Fruit fly (Drosophila melanogaster) whole organism, embryonic: Measurements from ENCODE around the gene yellow-e2.

Source experiments
- Antp ChIP-seq: fragments of 200-800 bp; sonication (Bioruptor generic); optimal IDR thresholded peaks from 3 replicates; lab custom pipeline; 2016; ENCODE audit warnings: missing biosample characterization, missing genetic modification characterization
- B-H1 ChIP-seq: fragments of 200-800 bp; sonication (Bioruptor generic); IDR thresholded peaks from 3 replicates; pipeline ENCODE4 v1.3.6; 2022; ENCODE audit warnings: missing biosample characterization, missing genetic modification characterization
- Bdp1 ChIP-seq: fragments of 200-800 bp; sonication (Bioruptor generic); optimal IDR thresholded peaks from 3 replicates; lab custom pipeline; 2016; ENCODE audit warnings: missing biosample characterization, missing genetic modification characterization
- CG10565 ChIP-seq: fragments of 200-800 bp; sonication (Bioruptor generic); optimal IDR thresholded peaks from 3 replicates; lab custom pipeline; 2016; ENCODE audit warnings: missing biosample characterization, mild to moderate bottlenecking, missing genetic modification characterization
- CG12299 ChIP-seq: fragments of 200-800 bp; sonication (Bioruptor generic); optimal IDR thresholded peaks from 2 replicates; lab custom pipeline; 2018; ENCODE audit warnings: missing biosample characterization, mild to moderate bottlenecking, missing genetic modification characterization
- CG12769 ChIP-seq: fragments of 200-800 bp; sonication (Bioruptor generic); optimal IDR thresholded peaks from 2 replicates; lab custom pipeline; 2019; ENCODE audit warnings: missing biosample characterization, mild to moderate bottlenecking, missing genetic modification characterization, moderate library complexity
- CG14441 ChIP-seq: fragments of 200-800 bp; sonication (Bioruptor generic); IDR thresholded peaks from 2 replicates; pipeline ENCODE4 v1.3.6; 2022; ENCODE audit warnings: missing biosample characterization, missing genetic modification characterization
- CG14710 ChIP-seq: fragments of 200-800 bp; sonication (Bioruptor generic); optimal IDR thresholded peaks from 3 replicates; lab custom pipeline; 2019; ENCODE audit warnings: missing biosample characterization, mild to moderate bottlenecking, missing genetic modification characterization, moderate library complexity
- CG16779 ChIP-seq: fragments of 200-800 bp; sonication (Bioruptor generic); IDR thresholded peaks from 2 replicates; pipeline ENCODE4 v1.3.6; 2022; ENCODE audit warnings: missing biosample characterization, missing genetic modification characterization
- CG16813 ChIP-seq: fragments of 200-800 bp; sonication (Bioruptor generic); IDR thresholded peaks from 3 replicates; pipeline ENCODE4 v1.3.6; 2022; ENCODE audit warnings: missing biosample characterization, missing genetic modification characterization; ENCODE audit not compliant: partially characterized antibody
- CG17802 ChIP-seq: fragments of 200-800 bp; sonication (Bioruptor generic); optimal IDR thresholded peaks from 2 replicates; lab custom pipeline; 2018; ENCODE audit warnings: missing biosample characterization, mild to moderate bottlenecking, missing genetic modification characterization, moderate library complexity
- CG30020 ChIP-seq: fragments of 200-800 bp; optimal IDR thresholded peaks from 2 replicates; lab custom pipeline; 2019; ENCODE audit warnings: missing biosample characterization, mild to moderate bottlenecking, missing genetic modification characterization, moderate library complexity
- CG31388 ChIP-seq: fragments of 200-800 bp; sonication (Bioruptor generic); optimal IDR thresholded peaks from 2 replicates; lab custom pipeline; 2016; ENCODE audit warnings: missing biosample characterization, missing genetic modification characterization
- CG32532 ChIP-seq: fragments of 200-800 bp; sonication (Bioruptor generic); IDR thresholded peaks from 2 replicates; pipeline ENCODE4 v1.3.6; 2022; ENCODE audit warnings: missing biosample characterization, missing genetic modification characterization
- CG3726 ChIP-seq: fragments of 200-800 bp; sonication (Bioruptor generic); IDR thresholded peaks from 3 replicates; pipeline ENCODE4, ENCODE4 v1.3.6; 2022; ENCODE audit warnings: missing biosample characterization, missing genetic modification characterization
- CG3838 ChIP-seq: fragments of 200-800 bp; sonication (Bioruptor generic); optimal IDR thresholded peaks from 3 replicates; lab custom pipeline; 2016; ENCODE audit warnings: missing biosample characterization, missing genetic modification characterization
- CG5180 ChIP-seq: fragments of 200-800 bp; sonication (Bioruptor generic); optimal IDR thresholded peaks from 3 replicates; lab custom pipeline; 2017; ENCODE audit warnings: missing biosample characterization, missing genetic modification characterization, mild to moderate bottlenecking, moderate library complexity, missing genetic modification reagents
- CG6175 ChIP-seq: fragments of 200-800 bp; sonication (Bioruptor generic); IDR thresholded peaks from 3 replicates; pipeline ENCODE4 v1.3.6; 2022; ENCODE audit warnings: missing biosample characterization, missing genetic modification characterization
- CG6813 ChIP-seq: fragments of 200-800 bp; sonication (Bioruptor generic); optimal IDR thresholded peaks from 2 replicates; lab custom pipeline; 2017; ENCODE audit warnings: missing biosample characterization, missing genetic modification characterization, mild to moderate bottlenecking, moderate library complexity, missing genetic modification reagents
- CG7357 ChIP-seq: fragments of 200-800 bp; sonication (Bioruptor generic); IDR thresholded peaks from 3 replicates; pipeline ENCODE4 v1.3.6; 2022; ENCODE audit warnings: missing biosample characterization, missing genetic modification characterization
- Doc2 ChIP-seq: fragments of 200-800 bp; sonication (Bioruptor generic); IDR thresholded peaks from 2 replicates; pipeline ENCODE4 v1.3.6; 2022; ENCODE audit warnings: missing biosample characterization, missing genetic modification characterization
- Mad ChIP-seq: fragments of 200-800 bp; sonication (Bioruptor generic); optimal IDR thresholded peaks from 2 replicates; lab custom pipeline; 2016; ENCODE audit warnings: missing biosample characterization, missing genetic modification characterization
- Med ChIP-seq: fragments of 200-800 bp; sonication (Bioruptor generic); peaks from one replicate; lab custom pipeline; 2016; ENCODE audit warnings: missing biosample characterization, missing genetic modification characterization, mild to moderate bottlenecking, inconsistent platforms, moderate library complexity
- Oaz ChIP-seq: fragments of 200-800 bp; sonication (Bioruptor generic); IDR thresholded peaks from 2 replicates; pipeline ENCODE4 v1.3.6; 2022; ENCODE audit warnings: missing biosample characterization, missing genetic modification characterization
- Optix ChIP-seq: fragments of 200-800 bp; sonication (Bioruptor generic); IDR thresholded peaks from 3 replicates; pipeline ENCODE4 v1.3.6; 2022; ENCODE audit warnings: missing biosample characterization, missing genetic modification characterization
- Ptx1 ChIP-seq: fragments of 200-800 bp; sonication (Bioruptor generic); IDR thresholded peaks from 2 replicates; pipeline ENCODE4 v1.3.6; 2022; ENCODE audit warnings: missing biosample characterization, missing genetic modification characterization
- Sin3A ChIP-seq: fragments of >200 bp; optimal IDR thresholded peaks from 2 replicates; lab custom pipeline; 2018
- Sox102F ChIP-seq: fragments of 200-800 bp; sonication (Bioruptor generic); optimal IDR thresholded peaks from 2 replicates; lab custom pipeline; 2018; ENCODE audit warnings: missing biosample characterization, mild to moderate bottlenecking, missing genetic modification characterization, moderate library complexity
- Trl ChIP-seq, 3 experiments: fragments of >200 bp in 2 of 3; fragments of 200-800 bp in 1 of 3; sonication (Bioruptor generic) in 1 of 3; optimal IDR thresholded peaks; 2 replicates in 1 of 3; 3 replicates in 2 of 3; lab custom pipeline; 2016 to 2017; ENCODE audit warnings: missing biosample characterization in 1 of 3, missing genetic modification characterization in 1 of 3
- Vsx1 ChIP-seq: fragments of 200-800 bp; sonication (Bioruptor generic); optimal IDR thresholded peaks from 2 replicates; lab custom pipeline; 2017; ENCODE audit warnings: missing biosample characterization, mild to moderate bottlenecking, missing genetic modification characterization, missing genetic modification reagents
- cas ChIP-seq: fragments of 200-800 bp; sonication (Bioruptor generic); IDR thresholded peaks from 2 replicates; pipeline ENCODE4 v1.3.6; 2022; ENCODE audit warnings: missing biosample characterization, missing genetic modification characterization
- ci ChIP-seq: fragments of 200-800 bp; sonication (Bioruptor generic); IDR thresholded peaks from 3 replicates; pipeline ENCODE4 v1.3.6; 2022; ENCODE audit warnings: missing biosample characterization, missing genetic modification characterization
- dati ChIP-seq: fragments of 200-800 bp; sonication (Bioruptor generic); IDR thresholded peaks from 2 replicates; pipeline ENCODE4 v1.3.6; 2022; ENCODE audit warnings: missing biosample characterization, missing genetic modification characterization
- emc ChIP-seq: fragments of 200-800 bp; sonication (Bioruptor generic); optimal IDR thresholded peaks from 2 replicates; lab custom pipeline; 2016; ENCODE audit warnings: missing biosample characterization, missing genetic modification characterization
- en ChIP-seq: fragments of 200-800 bp; sonication (Bioruptor generic); optimal IDR thresholded peaks from 2 replicates; lab custom pipeline; 2016; ENCODE audit warnings: missing biosample characterization, missing genetic modification characterization
- grn ChIP-seq: fragments of 200-800 bp; sonication (Bioruptor generic); optimal IDR thresholded peaks from 3 replicates; lab custom pipeline; 2017; ENCODE audit warnings: missing biosample characterization, missing genetic modification characterization
- hkb ChIP-seq, 2 experiments: fragments of 200-800 bp in 1 of 2; fragments of >200 bp in 1 of 2; sonication (Bioruptor generic) in 1 of 2; IDR thresholded peaks in 1 of 2; optimal IDR thresholded peaks in 1 of 2; 2 replicates each; pipeline versions ENCODE4 v1.3.6 to Lab custom; 2017 to 2022; ENCODE audit warnings: missing biosample characterization in 1 of 2, missing genetic modification characterization in 1 of 2
- inv ChIP-seq: fragments of 200-800 bp; sonication (Bioruptor generic); IDR thresholded peaks from 2 replicates; pipeline ENCODE4 v1.3.6; 2022; ENCODE audit warnings: missing biosample characterization, missing genetic modification characterization; ENCODE audit not compliant: partially characterized antibody
- jumu ChIP-seq: fragments of 200-800 bp; sonication (Bioruptor generic); optimal IDR thresholded peaks from 3 replicates; lab custom pipeline; 2016; ENCODE audit warnings: missing biosample characterization, missing genetic modification characterization
- knrl ChIP-seq: fragments of 200-800 bp; sonication (Bioruptor generic); IDR thresholded peaks from 3 replicates; pipeline ENCODE4 v1.3.6; 2022; ENCODE audit warnings: missing biosample characterization, missing genetic modification characterization; ENCODE audit not compliant: partially characterized antibody
- mam ChIP-seq: fragments of 200-800 bp; sonication (Bioruptor generic); optimal IDR thresholded peaks from 3 replicates; lab custom pipeline; 2016; ENCODE audit warnings: missing biosample characterization, missing genetic modification characterization
- onecut ChIP-seq: fragments of 200-800 bp; sonication (Bioruptor generic); IDR thresholded peaks from 2 replicates; pipeline ENCODE4 v1.3.6; 2022; ENCODE audit warnings: missing biosample characterization, missing genetic modification characterization
- peb ChIP-seq: fragments of 200-800 bp; sonication (Bioruptor generic); IDR thresholded peaks from 2 replicates; pipeline ENCODE4 v1.3.6; 2022; ENCODE audit warnings: missing biosample characterization, missing genetic modification characterization
- shn ChIP-seq: fragments of 200-800 bp; sonication (Bioruptor generic); optimal IDR thresholded peaks from 3 replicates; lab custom pipeline; 2016; ENCODE audit warnings: missing biosample characterization, missing genetic modification characterization
- sim ChIP-seq: fragments of 200-800 bp; sonication (Bioruptor generic); IDR thresholded peaks from 2 replicates; pipeline ENCODE4 v1.3.6; 2022; ENCODE audit warnings: missing biosample characterization, missing genetic modification characterization
- stwl ChIP-seq: fragments of 200-800 bp; sonication (Bioruptor generic); optimal IDR thresholded peaks from 3 replicates; lab custom pipeline; 2018; ENCODE audit warnings: missing biosample characterization, mild to moderate bottlenecking, missing genetic modification characterization, moderate library complexity
- tin ChIP-seq: fragments of 200-800 bp; sonication (Bioruptor generic); optimal IDR thresholded peaks from 3 replicates; lab custom pipeline; 2016; ENCODE audit warnings: missing biosample characterization, missing genetic modification characterization
- z ChIP-seq: fragments of 200-800 bp; sonication (Bioruptor generic); IDR thresholded peaks from 3 replicates; pipeline ENCODE4 v1.3.6; 2022; ENCODE audit warnings: missing biosample characterization, missing genetic modification characterization

Gene yellow-e2

dm6 chr3R:13381744-13382435, 24.9 kb downstream of the yellow-e2 start, which contains the start of the genes mRpS21 and Droj2 (continued):
- peak; percentile 37; the same call in 1 of the 2 replicates for TF ChIP-seq Ptx1
- TF ChIP-seq cas (GFP tag; lab: Robert Waterston, UW), result no peak
- TF ChIP-seq shn (GFP tag; lab: Kevin White, UChicago), result no peak
- TF ChIP-seq emc (GFP tag; lab: Kevin White, UChicago), result no peak
- TF ChIP-seq inv, result 0 out of 2 replicates have a peak, but pooled peaks have one; percentile 5
- TF ChIP-seq Vsx1 (GFP tag; lab: Kevin White, UChicago), result peak; percentile 45
- no peak for TF ChIP-seq CG6175 (GFP tag; lab: Robert Waterston, UW)
- TF ChIP-seq CG31388, result no peak
- peak; percentile 84 for TF ChIP-seq stwl (tag; lab: Kevin White, UChicago)
- no peak for TF ChIP-seq Doc2 (GFP tag; lab: Robert Waterston, UW)
- no peak for TF ChIP-seq Sox102F (GFP tag; lab: Kevin White, UChicago)
- TF ChIP-seq CG14441, result peak; percentile 14; the same call in 1 of the 2 replicates
- TF ChIP-seq CG32532 (GFP tag; lab: Robert Waterston, UW), result peak; percentile 49; the same call in 1 of the 2 replicates
- TF ChIP-seq en (GFP tag; lab: Kevin White, UChicago), result no peak
- peak; percentile 55; the same call in 2 of the 3 replicates for TF ChIP-seq knrl (GFP tag; lab: Robert Waterston, UW)
- no peak for TF ChIP-seq CG17802
- no peak for TF ChIP-seq CG6813 (GFP tag; lab: Kevin White, UChicago)
- peak; percentile 61 for TF ChIP-seq mam (GFP tag; lab: Kevin White, UChicago)
- TF ChIP-seq tin (GFP tag; lab: Kevin White, UChicago), result peak; percentile 57
- no peak for TF ChIP-seq dati (GFP tag; lab: Robert Waterston, UW)
- peak; percentile 26 for TF ChIP-seq Antp (GFP tag; lab: Kevin White, UChicago)
- peak; percentile 74 for TF ChIP-seq CG30020 (tag; lab: Kevin White, UChicago)
- no peak for TF ChIP-seq jumu (GFP tag; lab: Kevin White, UChicago)

- TF ChIP-seq z (GFP tag; lab: Robert Waterston, UW), result 0 out of 3 replicates have a peak, but pooled peaks have one; percentile 32
- peak; percentile 36 to 52 for TF ChIP-seq Trl (optimal IDR thresholded peaks at IDR 0.05; lab: Kevin White, UChicago)
- no peak for TF ChIP-seq Trl (GFP tag; optimal IDR thresholded peaks at IDR 0.05; lab: Kevin White, UChicago)
- TF ChIP-seq hkb (optimal IDR thresholded peaks at IDR 0.05; lab: Kevin White, UChicago), result no peak
- TF ChIP-seq hkb (GFP tag; IDR thresholded peaks at IDR 0.05; lab: Robert Waterston, UW), result 0 out of 2 replicates have a peak, but pooled peaks have one; percentile 28
- no peak for TF ChIP-seq Sin3A (lab: Kevin White, UChicago)
- TF ChIP-seq B-H1 (GFP tag; lab: Robert Waterston, UW), result no peak
- no peak for TF ChIP-seq CG16779
- no peak for TF ChIP-seq Bdp1 (GFP tag; lab: Kevin White, UChicago)
Measured at dm6 chr3R:13379675-13380074, 27.1 kb downstream of the yellow-e2 start, which contains the start of the genes CG9813 and CG8870. CG9813 (minus strand) TSS chr3R:13379775. CG8870 (plus strand) TSS chr3R:13379842.

DNA sequence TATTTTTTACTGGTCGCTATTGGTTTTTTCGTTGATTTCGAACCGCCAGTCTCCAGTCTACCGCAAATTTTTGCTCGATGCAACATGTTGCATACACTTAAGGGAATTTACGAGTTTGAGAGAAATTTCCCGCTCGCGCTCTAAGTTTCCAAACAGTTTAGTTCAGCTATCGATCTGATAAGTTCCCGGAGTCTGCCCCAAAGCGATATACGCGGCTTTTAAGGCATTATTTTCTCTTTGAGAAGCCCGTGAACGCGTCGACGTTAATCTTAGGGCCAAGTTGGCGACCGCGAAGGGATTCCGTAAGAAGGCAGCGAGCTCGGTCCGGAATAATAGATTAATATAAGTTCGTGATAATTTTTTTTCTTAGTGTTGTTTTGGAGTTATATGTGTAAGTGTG, 31.9 kb downstream of the yellow-e2 start:
- TF ChIP-seq Optix (no peak), peb (GFP tag; lab: Robert Waterston, UW) (no peak), CG3838 (GFP tag; lab: Kevin White, UChicago) (no peak), grn (no peak), mam (GFP tag; lab: Kevin White, UChicago) (no peak), CG16813 (GFP tag; lab: Robert Waterston, UW) (no peak), CG12299 (tag; lab: Kevin White, UChicago) (no peak), Med (peak; percentile 5), sim (GFP tag; lab: Robert Waterston, UW) (no peak), ci (GFP tag; lab: Robert Waterston, UW) (0 out of 3 replicates have a peak, but pooled peaks have one; percentile 35), Mad (GFP tag; lab: Kevin White, UChicago) (no peak), onecut (GFP tag; lab: Robert Waterston, UW) (0 out of 2 replicates have a peak, but pooled peaks have one; percentile 17), Oaz (GFP tag; lab: Robert Waterston, UW) (no peak), CG5180 (GFP tag; lab: Kevin White, UChicago) (peak; percentile 96), CG7357 (GFP tag; lab: Robert Waterston, UW) (no peak), CG10565 (no peak), CG14710 (tag; lab: Kevin White, UChicago) (no peak), CG12769 (tag; lab: Kevin White, UChicago) (peak; percentile 59), CG3726 (GFP tag; lab: Robert Waterston, UW) (no peak)
